Fruit fly (Drosophila melanogaster) whole organism, embryonic: ENCODE results near the gene CG31797.
A peak's percentile ranks its signal among the peaks of the same experiment; 100 is the strongest.

Experiments
- ATbp ChIP-seq: fragments of 200-800 bp; sonication (Bioruptor generic); optimal IDR thresholded peaks from 2 replicates; lab custom pipeline; 2017; ENCODE audit warnings: missing biosample characterization, mild to moderate bottlenecking, missing genetic modification characterization, missing genetic modification reagents
- Abd-B ChIP-seq: fragments of 200-800 bp; sonication (Bioruptor generic); optimal IDR thresholded peaks from 2 replicates; lab custom pipeline; 2018; ENCODE audit warnings: missing biosample characterization, mild to moderate bottlenecking, missing genetic modification characterization, moderate library complexity
- CG10431 ChIP-seq: fragments of 200-800 bp; sonication (Bioruptor generic); optimal IDR thresholded peaks from 3 replicates; lab custom pipeline; 2018; ENCODE audit warnings: missing biosample characterization, mild to moderate bottlenecking, missing genetic modification characterization
- CG11398 ChIP-seq: fragments of 200-800 bp; sonication (Bioruptor generic); optimal IDR thresholded peaks from 2 replicates; lab custom pipeline; 2016; ENCODE audit warnings: missing biosample characterization, missing genetic modification characterization
- CG11456 ChIP-seq: fragments of 200-800 bp; sonication (Bioruptor generic); IDR thresholded peaks from 3 replicates; pipeline ENCODE4 v1.3.6; 2022; ENCODE audit warnings: missing biosample characterization, missing genetic modification characterization
- CG11560 ChIP-seq: fragments of 200-800 bp; sonication (Bioruptor generic); IDR thresholded peaks from 3 replicates; pipeline ENCODE4 v1.3.6; 2022; ENCODE audit warnings: missing biosample characterization, missing genetic modification characterization
- CG12104 ChIP-seq: fragments of 200-800 bp; sonication (Bioruptor generic); optimal IDR thresholded peaks from 3 replicates; lab custom pipeline; 2016; ENCODE audit warnings: missing biosample characterization, missing genetic modification characterization
- CG12659 ChIP-seq: fragments of 200-800 bp; sonication (Bioruptor generic); optimal IDR thresholded peaks from 3 replicates; lab custom pipeline; 2017; ENCODE audit warnings: mild to moderate bottlenecking, missing biosample characterization, missing genetic modification reagents, missing genetic modification characterization
- CG1529 ChIP-seq: fragments of 200-800 bp; sonication (Bioruptor generic); optimal IDR thresholded peaks from 3 replicates; lab custom pipeline; 2018; ENCODE audit warnings: missing biosample characterization, missing genetic modification characterization
- CG1602 ChIP-seq: fragments of 200-800 bp; sonication (Bioruptor generic); optimal IDR thresholded peaks from 3 replicates; lab custom pipeline; 2016; ENCODE audit warnings: missing biosample characterization, missing genetic modification characterization
- CG17186 ChIP-seq: fragments of 200-800 bp; sonication (Bioruptor generic); optimal IDR thresholded peaks from 3 replicates; lab custom pipeline; 2017; ENCODE audit warnings: missing biosample characterization, missing genetic modification reagents, missing genetic modification characterization
- CG1792 ChIP-seq: fragments of 200-800 bp; sonication (Bioruptor generic); optimal IDR thresholded peaks from 2 replicates; lab custom pipeline; 2016; ENCODE audit warnings: missing biosample characterization, missing genetic modification characterization
- CG18262 ChIP-seq: fragments of 200-800 bp; optimal IDR thresholded peaks from 3 replicates; lab custom pipeline; 2019; ENCODE audit warnings: missing biosample characterization, mild to moderate bottlenecking, missing genetic modification characterization, moderate library complexity
- CG30431 ChIP-seq: fragments of 200-800 bp; sonication (Bioruptor generic); optimal IDR thresholded peaks from 2 replicates; lab custom pipeline; 2017; ENCODE audit warnings: missing biosample characterization, missing genetic modification characterization
- CG6813 ChIP-seq: fragments of 200-800 bp; sonication (Bioruptor generic); optimal IDR thresholded peaks from 2 replicates; lab custom pipeline; 2017; ENCODE audit warnings: missing biosample characterization, missing genetic modification characterization, mild to moderate bottlenecking, moderate library complexity, missing genetic modification reagents
- CG7928 ChIP-seq: fragments of 200-800 bp; sonication (Bioruptor generic); optimal IDR thresholded peaks from 2 replicates; lab custom pipeline; 2017; ENCODE audit warnings: missing biosample characterization, mild to moderate bottlenecking, missing genetic modification characterization
- CG9727 ChIP-seq: fragments of 200-800 bp; sonication (Bioruptor generic); optimal IDR thresholded peaks from 3 replicates; lab custom pipeline; 2017; ENCODE audit warnings: missing biosample characterization, mild to moderate bottlenecking, missing genetic modification characterization
- CG9876 ChIP-seq: fragments of 200-800 bp; sonication (Bioruptor generic); optimal IDR thresholded peaks from 2 replicates; lab custom pipeline; 2016; ENCODE audit warnings: missing biosample characterization, missing genetic modification characterization
- Camta ChIP-seq: fragments of 200-800 bp; sonication (Bioruptor generic); optimal IDR thresholded peaks from 2 replicates; lab custom pipeline; 2016; ENCODE audit warnings: missing biosample characterization, missing genetic modification characterization
- D ChIP-seq, 2 experiments: fragments of 200-800 bp in 1 of 2; fragments of >200 bp in 1 of 2; sonication (Bioruptor generic) in 1 of 2; optimal IDR thresholded peaks; 2 replicates in 1 of 2; 3 replicates in 1 of 2; lab custom pipeline; 2017; ENCODE audit warnings: mild to moderate bottlenecking in 1 of 2, missing biosample characterization in 1 of 2, missing genetic modification characterization in 1 of 2, missing genetic modification reagents in 1 of 2
- Deaf1 ChIP-seq: fragments of 200-800 bp; optimal IDR thresholded peaks from 3 replicates; lab custom pipeline; 2019; ENCODE audit warnings: missing biosample characterization, mild to moderate bottlenecking, missing genetic modification characterization, moderate library complexity
- Dek ChIP-seq: fragments of 200-800 bp; sonication (Bioruptor generic); optimal IDR thresholded peaks from 3 replicates; lab custom pipeline; 2019; ENCODE audit warnings: missing biosample characterization, mild to moderate bottlenecking, missing genetic modification characterization, moderate library complexity
- Dll ChIP-seq: fragments of 200-800 bp; sonication (Bioruptor generic); IDR thresholded peaks from 4 replicates; pipeline ENCODE4 v1.3.6; 2022; ENCODE audit warnings: missing biosample characterization, missing genetic modification characterization; ENCODE audit not compliant: partially characterized antibody
- ERR ChIP-seq: fragments of 200-800 bp; sonication (Bioruptor generic); optimal IDR thresholded peaks from 2 replicates; lab custom pipeline; 2016; ENCODE audit warnings: missing biosample characterization, missing genetic modification characterization
- HHEX ChIP-seq: fragments of 200-800 bp; sonication (Bioruptor generic); optimal IDR thresholded peaks from 3 replicates; lab custom pipeline; 2017; ENCODE audit warnings: missing biosample characterization, mild to moderate bottlenecking, missing genetic modification characterization, missing genetic modification reagents
- Myb ChIP-seq: fragments of 200-800 bp; sonication (Bioruptor generic); optimal IDR thresholded peaks from 2 replicates; lab custom pipeline; 2016; ENCODE audit warnings: missing biosample characterization, missing genetic modification characterization
- NK7.1 ChIP-seq: fragments of 200-800 bp; sonication (Bioruptor generic); optimal IDR thresholded peaks from 3 replicates; lab custom pipeline; 2016; ENCODE audit warnings: missing biosample characterization, missing genetic modification characterization
- Oli ChIP-seq: fragments of 200-800 bp; sonication (Bioruptor generic); optimal IDR thresholded peaks from 2 replicates; lab custom pipeline; 2018; ENCODE audit warnings: missing biosample characterization, mild to moderate bottlenecking, missing genetic modification characterization, moderate library complexity
- Pdp1 ChIP-seq, 2 experiments: fragments of 200-800 bp; sonication (Bioruptor generic); optimal IDR thresholded peaks; 3 replicates each; lab custom pipeline; 2016; ENCODE audit warnings: missing biosample characterization in 2 of 2, missing genetic modification characterization in 2 of 2, mild to moderate bottlenecking in 1 of 2, moderate library complexity in 1 of 2
- Side ChIP-seq: fragments of 200-800 bp; sonication (Bioruptor generic); optimal IDR thresholded peaks from 2 replicates; lab custom pipeline; 2016; ENCODE audit warnings: missing biosample characterization, missing genetic modification characterization
- ara ChIP-seq: fragments of 200-800 bp; sonication (Bioruptor generic); IDR thresholded peaks from 2 replicates; pipeline ENCODE4 v1.3.6; 2022; ENCODE audit warnings: missing biosample characterization, missing genetic modification characterization
- cad ChIP-seq: fragments of >200 bp; optimal IDR thresholded peaks from 2 replicates; lab custom pipeline; 2017; ENCODE audit warnings: missing biosample characterization, missing genetic modification characterization
- caup ChIP-seq: fragments of 200-800 bp; sonication (Bioruptor generic); optimal IDR thresholded peaks from 3 replicates; lab custom pipeline; 2017; ENCODE audit warnings: missing biosample characterization, mild to moderate bottlenecking, missing genetic modification characterization, moderate library complexity; ENCODE audit not compliant: severe bottlenecking
- dan ChIP-seq: fragments of 200-800 bp; sonication (Bioruptor generic); IDR thresholded peaks from 2 replicates; pipeline ENCODE4 v1.3.6; 2022; ENCODE audit warnings: missing biosample characterization, missing genetic modification characterization
- dysf ChIP-seq: fragments of 200-800 bp; sonication (Bioruptor generic); IDR thresholded peaks from 3 replicates; pipeline ENCODE4 v1.3.6; 2022; ENCODE audit warnings: missing biosample characterization, missing genetic modification characterization
- en ChIP-seq: fragments of 200-800 bp; sonication (Bioruptor generic); optimal IDR thresholded peaks from 2 replicates; lab custom pipeline; 2016; ENCODE audit warnings: missing biosample characterization, missing genetic modification characterization
- fd3F ChIP-seq: fragments of 200-800 bp; sonication (Bioruptor generic); optimal IDR thresholded peaks from 2 replicates; lab custom pipeline; 2018; ENCODE audit warnings: missing biosample characterization, mild to moderate bottlenecking, missing genetic modification characterization, moderate library complexity
- gce ChIP-seq: fragments of 200-800 bp; sonication (Bioruptor generic); IDR thresholded peaks from 3 replicates; pipeline ENCODE4 v1.3.6; 2022; ENCODE audit warnings: missing biosample characterization, missing genetic modification characterization
- gem ChIP-seq: fragments of 200-800 bp; sonication (Bioruptor generic); optimal IDR thresholded peaks from 2 replicates; lab custom pipeline; 2019; ENCODE audit warnings: missing biosample characterization, mild to moderate bottlenecking, missing genetic modification characterization, moderate library complexity
- gsb ChIP-seq: fragments of 200-800 bp; sonication (Bioruptor generic); IDR thresholded peaks from 2 replicates; pipeline ENCODE4 v1.3.6; 2022; ENCODE audit warnings: missing biosample characterization, missing genetic modification characterization
- hb ChIP-seq: fragments of 200-800 bp; sonication (Bioruptor generic); IDR thresholded peaks from 3 replicates; pipeline ENCODE4 v1.3.6; 2022; ENCODE audit warnings: missing biosample characterization, missing genetic modification characterization; ENCODE audit not compliant: partially characterized antibody
- inv ChIP-seq: fragments of 200-800 bp; sonication (Bioruptor generic); IDR thresholded peaks from 2 replicates; pipeline ENCODE4 v1.3.6; 2022; ENCODE audit warnings: missing biosample characterization, missing genetic modification characterization; ENCODE audit not compliant: partially characterized antibody
- nau ChIP-seq: fragments of 200-800 bp; sonication (Bioruptor generic); optimal IDR thresholded peaks from 3 replicates; lab custom pipeline; 2017; ENCODE audit warnings: missing biosample characterization, mild to moderate bottlenecking, missing genetic modification characterization, missing genetic modification reagents
- slp2 ChIP-seq: fragments of 200-800 bp; sonication (Bioruptor generic); optimal IDR thresholded peaks from 2 replicates; lab custom pipeline; 2016; ENCODE audit warnings: missing biosample characterization, missing genetic modification characterization
- so ChIP-seq: fragments of 200-800 bp; sonication (Bioruptor generic); IDR thresholded peaks from 3 replicates; pipeline ENCODE4 v1.3.6; 2022; ENCODE audit warnings: missing biosample characterization, missing genetic modification characterization
- sob ChIP-seq: fragments of 200-800 bp; sonication (Bioruptor generic); IDR thresholded peaks from 2 replicates; pipeline ENCODE4 v1.3.6; 2022; ENCODE audit warnings: missing biosample characterization, missing genetic modification characterization
- unpg ChIP-seq: fragments of 200-800 bp; sonication (Bioruptor generic); optimal IDR thresholded peaks from 3 replicates; lab custom pipeline; 2018; ENCODE audit warnings: missing biosample characterization, mild to moderate bottlenecking, missing genetic modification characterization, moderate library complexity
- z ChIP-seq: fragments of 200-800 bp; sonication (Bioruptor generic); IDR thresholded peaks from 3 replicates; pipeline ENCODE4 v1.3.6; 2022; ENCODE audit warnings: missing biosample characterization, missing genetic modification characterization
- zf30C ChIP-seq: fragments of 200-800 bp; sonication (Bioruptor generic); optimal IDR thresholded peaks from 3 replicates; lab custom pipeline; 2018; ENCODE audit warnings: missing biosample characterization, mild to moderate bottlenecking, missing genetic modification characterization
- zfh1 ChIP-seq: fragments of 200-800 bp; sonication (Bioruptor generic); IDR thresholded peaks from 3 replicates; pipeline ENCODE4 v1.3.6; 2022; ENCODE audit warnings: missing biosample characterization, missing genetic modification characterization

CG31797 gene

DNA sequence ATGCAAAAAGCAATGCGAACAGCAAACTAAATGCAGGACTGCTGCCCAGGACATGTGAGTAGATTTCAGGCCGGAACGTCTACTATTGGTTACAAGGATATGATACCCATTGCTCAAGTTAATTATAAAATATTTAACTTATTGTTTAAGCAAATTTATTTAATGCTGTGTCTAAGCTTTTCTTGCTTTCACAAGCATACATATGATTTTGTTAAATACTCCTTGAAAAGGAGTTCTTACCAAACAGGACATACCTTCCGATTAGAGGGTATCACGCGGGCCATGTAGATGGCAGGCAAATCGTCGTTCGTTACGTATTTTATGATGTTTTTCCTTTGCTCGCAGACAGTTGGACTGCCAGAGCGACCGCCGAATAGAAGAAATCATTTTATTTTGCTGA lies 23.5 kb upstream of the CG31797 start (continued):
- TF ChIP-seq CG10431 = no peak
- TF ChIP-seq zf30C (GFP tag; lab: Kevin White, UChicago) = no peak
- peak; percentile 45 for TF ChIP-seq unpg
- TF ChIP-seq Pdp1 (GFP tag; optimal IDR thresholded peaks at IDR 0.05; lab: Kevin White, UChicago) = no peak
- TF ChIP-seq NK7.1 = no peak
- TF ChIP-seq gsb = no peak
- no peak for TF ChIP-seq CG11398 (GFP tag; lab: Kevin White, UChicago)
- TF ChIP-seq CG9876 = no peak
- TF ChIP-seq CG1792 = no peak
- TF ChIP-seq CG18262 = peak; percentile 40
- peak; percentile 32 for TF ChIP-seq CG12659 (GFP tag; lab: Kevin White, UChicago)
- no peak for TF ChIP-seq gce (GFP tag; lab: Robert Waterston, UW)
- TF ChIP-seq CG17186 (GFP tag; lab: Kevin White, UChicago) = no peak
- TF ChIP-seq gem (tag; lab: Kevin White, UChicago) = peak; percentile 68
- no peak for TF ChIP-seq ERR (GFP tag; lab: Kevin White, UChicago)
- peak; percentile 51; the same call in 1 of the 2 replicates for TF ChIP-seq ara (GFP tag; lab: Robert Waterston, UW)
- 0 out of 2 replicates have a peak, but pooled peaks have one; percentile 43 for TF ChIP-seq dan (GFP tag; lab: Robert Waterston, UW)
- no peak for TF ChIP-seq Abd-B (GFP tag; lab: Kevin White, UChicago)
- TF ChIP-seq so (GFP tag; lab: Robert Waterston, UW) = no peak
- TF ChIP-seq ATbp = no peak
- TF ChIP-seq Oli = peak; percentile 54
- peak; percentile 52 for TF ChIP-seq caup (GFP tag; lab: Kevin White, UChicago)
- no peak for TF ChIP-seq CG11560
- peak; percentile 9 for TF ChIP-seq CG30431 (GFP tag; lab: Kevin White, UChicago)
- no peak for TF ChIP-seq Dll (GFP tag; lab: Robert Waterston, UW)
- 0 out of 3 replicates have a peak, but pooled peaks have one; percentile 55 for TF ChIP-seq CG11456 (GFP tag; lab: Robert Waterston, UW)
- no peak for TF ChIP-seq Camta (GFP tag; lab: Kevin White, UChicago)
- peak; percentile 6 for TF ChIP-seq CG12104 (GFP tag; lab: Kevin White, UChicago)
- TF ChIP-seq Deaf1 (tag; lab: Kevin White, UChicago) = no peak
- TF ChIP-seq en = no peak
- TF ChIP-seq dysf (GFP tag; lab: Robert Waterston, UW) = peak; percentile 21; the same call in 1 of the 3 replicates
- no peak for TF ChIP-seq D (optimal IDR thresholded peaks at IDR 0.05; lab: Kevin White, UChicago)
- TF ChIP-seq D (GFP tag; optimal IDR thresholded peaks at IDR 0.05; lab: Kevin White, UChicago) = no peak
- no peak for TF ChIP-seq CG1529 (GFP tag; lab: Kevin White, UChicago)
- peak; percentile 0 for TF ChIP-seq fd3F (GFP tag; lab: Kevin White, UChicago)
- TF ChIP-seq CG7928 (GFP tag; lab: Kevin White, UChicago) = no peak
- TF ChIP-seq cad (GFP tag; lab: Kevin White, UChicago) = no peak
- no peak for TF ChIP-seq inv (GFP tag; lab: Robert Waterston, UW)
- TF ChIP-seq z (GFP tag; lab: Robert Waterston, UW) = no peak
- TF ChIP-seq nau (GFP tag; lab: Kevin White, UChicago) = no peak
- TF ChIP-seq Dek (tag; lab: Kevin White, UChicago) = peak; percentile 3
- TF ChIP-seq hb (GFP tag; lab: Robert Waterston, UW) = no peak
- peak; percentile 72 for TF ChIP-seq zfh1 (GFP tag; lab: Robert Waterston, UW)
- peak; percentile 37 for TF ChIP-seq CG1602 (GFP tag; lab: Kevin White, UChicago)
- TF ChIP-seq CG9727 (GFP tag; lab: Kevin White, UChicago) = peak; percentile 68
- TF ChIP-seq Myb (GFP tag; lab: Kevin White, UChicago) = no peak
- TF ChIP-seq HHEX (GFP tag; lab: Kevin White, UChicago) = peak; percentile 25
- peak; percentile 42 for TF ChIP-seq CG6813
- TF ChIP-seq slp2 (GFP tag; lab: Kevin White, UChicago) = no peak
- TF ChIP-seq sob (GFP tag; lab: Robert Waterston, UW) = peak; percentile 53; the same call in 1 of the 2 replicates
- no peak for TF ChIP-seq Side (GFP tag; lab: Kevin White, UChicago)
